Worm (Caenorhabditis elegans) whole organism, young adult: ENCODE results near the gene sri-33.

Experiments
- egl-18 ChIP-seq: fragments of 200-800 bp; sonication (Bioruptor generic); IDR thresholded peaks from 2 replicates; pipeline ENCODE4 v1.3.6; 2022; ENCODE audit warnings: missing genetic modification reagents, missing genetic modification characterization, missing compliant biosample characterization
- tbx-9 ChIP-seq: sonication (generic microtip); optimal IDR thresholded peaks from 2 replicates; lab custom pipeline; 2016; ENCODE audit warnings: borderline replicate concordance, missing genetic modification characterization, inconsistent platforms, missing compliant biosample characterization

DNA sequence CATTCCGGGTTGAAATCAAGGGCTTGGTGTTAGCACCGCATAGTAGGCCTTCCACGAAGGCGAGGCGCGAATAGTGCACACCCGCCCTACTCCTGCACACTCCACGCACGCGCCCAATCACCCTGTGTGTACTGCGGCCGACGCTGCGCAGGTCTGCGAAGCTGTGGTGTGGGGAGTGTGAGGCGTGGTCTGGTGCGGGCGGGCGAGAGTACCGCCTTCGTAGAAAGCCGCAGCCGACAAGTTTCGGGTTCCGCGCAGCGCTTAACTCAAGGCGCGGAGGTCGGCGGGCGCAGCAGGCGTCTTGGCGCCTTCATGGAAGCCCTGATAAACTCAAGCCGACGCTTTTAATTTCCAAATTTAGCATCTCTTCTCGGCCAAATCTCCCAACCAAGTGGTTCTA lies 48.5 kb downstream of the sri-33 start:
- TF ChIP-seq tbx-9 (tag; lab: Kevin White, UChicago), result no peak
- no peak for TF ChIP-seq egl-18 (GFP tag; lab: Robert Waterston, UW)
